Worm (Caenorhabditis elegans): ENCODE results near the gene T23F11.2.

T23F11.2 gene

DNA sequence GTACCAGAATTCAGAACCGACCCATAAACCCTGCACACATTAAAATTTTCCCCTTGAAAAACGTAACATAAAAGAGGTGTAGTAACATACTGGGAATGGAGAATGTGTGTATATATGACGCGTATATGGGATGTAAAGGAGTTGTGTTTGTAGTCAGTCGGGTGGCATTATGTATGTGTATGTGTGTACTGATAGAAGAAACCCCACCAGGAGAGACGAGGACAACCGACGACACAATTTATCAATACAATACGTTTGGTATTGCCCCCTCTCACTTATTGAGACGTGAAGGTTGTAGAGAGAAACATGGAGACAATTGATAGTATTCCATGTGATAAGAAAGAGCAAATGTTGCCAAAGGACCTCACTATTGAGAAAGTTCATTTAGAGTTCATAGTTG lies 12.8 kb upstream of the T23F11.2 start:
- TF ChIP-seq lsy-12 (tag; optimal IDR thresholded peaks at IDR 0.05) (no peak), pqm-1 (tag; optimal IDR thresholded peaks at IDR 0.05) (peak; percentile 66), elt-2 (tag; optimal IDR thresholded peaks at IDR 0.05) (peak; percentile 62), unc-39 (tag; optimal IDR thresholded peaks at IDR 0.05) (no peak), pha-4 (tag; optimal IDR thresholded peaks at IDR 0.05) (peak; percentile 66)

DNA sequence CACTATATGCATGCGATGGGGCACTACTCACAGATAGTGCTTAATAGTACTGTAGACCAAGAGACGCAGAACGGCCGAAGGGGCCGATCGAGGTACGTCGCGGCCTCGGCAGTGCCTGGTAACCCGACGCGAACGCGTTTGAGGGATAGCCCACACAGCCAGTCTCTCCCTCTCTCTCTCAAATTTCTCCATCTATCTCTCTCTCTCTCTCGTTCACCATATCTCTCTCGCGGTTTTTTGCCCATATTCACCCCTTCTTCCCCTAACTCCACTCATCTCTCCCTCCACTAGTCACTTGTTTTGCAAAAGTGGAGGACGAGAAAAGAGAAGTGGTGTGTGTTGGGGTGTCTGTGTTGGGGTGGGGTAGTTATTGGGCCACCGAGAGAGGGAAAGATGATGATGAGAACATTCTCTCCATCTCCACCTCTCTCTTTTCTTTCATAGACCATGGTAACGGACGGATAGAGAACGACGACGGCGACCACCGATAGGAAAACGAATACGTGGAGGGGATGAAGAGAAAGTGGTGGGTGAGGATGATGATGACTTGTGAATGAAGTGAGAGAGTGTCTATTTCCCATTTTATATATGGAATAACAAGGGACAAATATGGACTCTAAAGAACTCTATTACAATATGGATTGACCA lies 11.6 kb upstream of the T23F11.2 start:
- TF ChIP-seq ztf-4 (tag; optimal IDR thresholded peaks at IDR 0.05) (no peak), nfya-1 (tag; optimal IDR thresholded peaks at IDR 0.05; ENCODE audit: insufficient read depth) (peak; percentile 62), fkh-2 (tag; optimal IDR thresholded peaks at IDR 0.05) (no peak), unc-39 (tag; optimal IDR thresholded peaks at IDR 0.05) (no peak), ama-1 (optimal IDR thresholded peaks at IDR 0.05) (no peak), elt-2 (tag; optimal IDR thresholded peaks at IDR 0.05) (no peak), jun-1 (tag; optimal IDR thresholded peaks at IDR 0.05) (peak; percentile 22), nhr-67 (tag; optimal IDR thresholded peaks at IDR 0.05) (no peak), lsy-12 (tag; optimal IDR thresholded peaks at IDR 0.05) (peak; percentile 35), tbx-2 (tag; optimal IDR thresholded peaks at IDR 0.05) (peak; percentile 48), pqm-1 (tag; optimal IDR thresholded peaks at IDR 0.05) (no peak), daf-12 (tag; optimal IDR thresholded peaks at IDR 0.05) (no peak), nhr-12 (tag; optimal IDR thresholded peaks at IDR 0.05) (no peak), eor-1 (tag; optimal IDR thresholded peaks at IDR 0.05) (no peak), nhr-43 (tag; optimal IDR thresholded peaks at IDR 0.05; ENCODE audit: poor library complexity, severe bottlenecking) (peak; percentile 1), elt-1 (tag; optimal IDR thresholded peaks at IDR 0.05) (no peak), mdl-1 (tag; optimal IDR thresholded peaks at IDR 0.05) (no peak), nhr-11 (tag; optimal IDR thresholded peaks at IDR 0.05) (no peak), sea-2 (GFP tag; optimal IDR thresholded peaks at IDR 0.05) (peak; percentile 39), lin-39 (tag; optimal IDR thresholded peaks at IDR 0.05) (peak; percentile 65), nhr-25 (tag; optimal IDR thresholded peaks at IDR 0.05) (peak; percentile 78), ceh-9 (tag; optimal IDR thresholded peaks at IDR 0.05) (no peak), ceh-16 (tag; optimal IDR thresholded peaks at IDR 0.05) (no peak), mml-1 (tag; optimal IDR thresholded peaks at IDR 0.05) (no peak), egl-5 (tag; optimal IDR thresholded peaks at IDR 0.05) (peak; percentile 34), hmg-11 (tag; optimal IDR thresholded peaks at IDR 0.05) (peak; percentile 86), pha-4 (tag; optimal IDR thresholded peaks at IDR 0.05) (peak; percentile 4), ceh-28 (tag; optimal IDR thresholded peaks at IDR 0.05) (no peak), elt-3 (tag; optimal IDR thresholded peaks at IDR 0.05) (no peak), nhr-23 (tag; optimal IDR thresholded peaks at IDR 0.05) (peak; percentile 38), zag-1 (tag; optimal IDR thresholded peaks at IDR 0.05) (no peak), lin-15B (tag; optimal IDR thresholded peaks at IDR 0.05) (peak; percentile 48), aly-2 (tag; optimal IDR thresholded peaks at IDR 0.05) (no peak), ztf-11 (tag; optimal IDR thresholded peaks at IDR 0.05) (no peak)

DNA sequence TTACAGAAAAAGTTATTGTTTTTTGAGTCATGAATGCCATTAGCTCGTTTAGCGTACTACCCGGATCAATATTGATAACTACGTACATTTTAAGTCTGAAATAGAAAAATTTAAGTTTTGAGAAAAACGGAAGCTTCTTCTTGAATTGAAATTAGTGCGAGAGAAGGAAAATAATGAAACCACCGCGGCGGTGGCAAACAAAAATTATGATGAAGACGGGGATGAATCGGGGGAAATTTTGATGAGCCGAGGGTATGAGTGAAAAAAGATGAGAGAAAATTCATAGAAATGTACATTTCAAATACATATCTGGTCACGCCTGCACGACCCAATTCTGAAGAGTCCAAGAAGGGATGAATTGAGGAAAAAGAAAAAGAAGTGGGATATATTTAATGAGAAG lies 10.0 kb upstream of the T23F11.2 start, which contains the start of gene T23F11.4:
Gene T23F11.4 (minus strand): TSS at position 101 of the 400 bp plus-strand sequence.
- no peak for TF ChIP-seq nhr-237 (tag; optimal IDR thresholded peaks at IDR 0.05)
- no peak for TF ChIP-seq nhr-12 (tag; optimal IDR thresholded peaks at IDR 0.05)
- TF ChIP-seq lin-39 (tag; optimal IDR thresholded peaks at IDR 0.05) = no peak
- TF ChIP-seq fos-1 (tag; optimal IDR thresholded peaks at IDR 0.05) = no peak
- no peak for TF ChIP-seq nfya-1 (tag; optimal IDR thresholded peaks at IDR 0.05; ENCODE audit: insufficient read depth)
- no peak for TF ChIP-seq sea-2 (GFP tag; optimal IDR thresholded peaks at IDR 0.05)
- TF ChIP-seq mdl-1 (tag; optimal IDR thresholded peaks at IDR 0.05) = no peak
- TF ChIP-seq aly-2 (tag; optimal IDR thresholded peaks at IDR 0.05) = no peak
- no peak for TF ChIP-seq daf-12 (tag; optimal IDR thresholded peaks at IDR 0.05)
- TF ChIP-seq ceh-9 (tag; optimal IDR thresholded peaks at IDR 0.05) = no peak
- TF ChIP-seq ceh-16 (tag; optimal IDR thresholded peaks at IDR 0.05) = no peak
- TF ChIP-seq elt-2 (tag; optimal IDR thresholded peaks at IDR 0.05) = no peak
- TF ChIP-seq hmg-11 (tag; optimal IDR thresholded peaks at IDR 0.05) = no peak
- TF ChIP-seq nhr-28 (tag; optimal IDR thresholded peaks at IDR 0.05) = no peak
- no peak for TF ChIP-seq ztf-4 (tag; optimal IDR thresholded peaks at IDR 0.05)
- no peak for TF ChIP-seq R02D3.7 (tag; optimal IDR thresholded peaks at IDR 0.05)
- no peak for TF ChIP-seq lsy-12 (tag; optimal IDR thresholded peaks at IDR 0.05)
- TF ChIP-seq elt-1 (tag; optimal IDR thresholded peaks at IDR 0.05) = no peak
- TF ChIP-seq pha-4 (tag; optimal IDR thresholded peaks at IDR 0.05) = no peak
- no peak for TF ChIP-seq lin-15B (tag; optimal IDR thresholded peaks at IDR 0.05)
